Fruit fly (Drosophila melanogaster) whole organism, prepupa: ENCODE measurements around the gene Ccn.

Source experiments
- CG11762 ChIP-seq: fragments of 200-800 bp; sonication (Bioruptor generic); optimal IDR thresholded peaks from 3 replicates; lab custom pipeline; 2016; ENCODE audit warnings: missing biosample characterization, missing genetic modification characterization; ENCODE audit not compliant: insufficient read depth
- CG15336 ChIP-seq: fragments of 200-800 bp; sonication (Bioruptor generic); IDR thresholded peaks from 2 replicates; pipeline ENCODE4 v1.3.6; 2022; ENCODE audit warnings: missing biosample characterization, missing genetic modification characterization
- CG16779 ChIP-seq: fragments of 200-800 bp; sonication (Bioruptor generic); optimal IDR thresholded peaks from 3 replicates; lab custom pipeline; 2017; ENCODE audit warnings: missing biosample characterization, mild to moderate bottlenecking, missing genetic modification characterization
- CG31627 ChIP-seq: fragments of 200-800 bp; sonication (Bioruptor generic); optimal IDR thresholded peaks from 3 replicates; lab custom pipeline; 2016; ENCODE audit warnings: missing biosample characterization, missing genetic modification characterization
- CG6163 ChIP-seq: fragments of 200-800 bp; sonication (Bioruptor generic); IDR thresholded peaks from 3 replicates; pipeline ENCODE4 v1.3.6; 2022; ENCODE audit warnings: missing biosample characterization, missing genetic modification characterization
- CG6792 ChIP-seq: fragments of 200-800 bp; sonication (Bioruptor generic); optimal IDR thresholded peaks from 3 replicates; lab custom pipeline; 2016; ENCODE audit warnings: missing biosample characterization, missing genetic modification characterization
- Eip75B ChIP-seq: fragments of 200-800 bp; sonication (Bioruptor generic); optimal IDR thresholded peaks from 3 replicates; lab custom pipeline; 2016; ENCODE audit warnings: missing biosample characterization, missing genetic modification characterization
- Hr4 ChIP-seq: fragments of 200-800 bp; sonication (Bioruptor generic); optimal IDR thresholded peaks from 3 replicates; lab custom pipeline; 2016; ENCODE audit warnings: missing biosample characterization, missing genetic modification characterization
- Lpt ChIP-seq: fragments of 200-800 bp; sonication (Bioruptor generic); optimal IDR thresholded peaks from 3 replicates; lab custom pipeline; 2016; ENCODE audit warnings: missing biosample characterization, missing genetic modification characterization
- OdsH ChIP-seq: fragments of 200-800 bp; sonication (Bioruptor generic); optimal IDR thresholded peaks from 3 replicates; lab custom pipeline; 2016; ENCODE audit warnings: missing biosample characterization, missing genetic modification characterization
- Sox102F ChIP-seq: fragments of 200-800 bp; sonication (Bioruptor generic); optimal IDR thresholded peaks from 2 replicates; lab custom pipeline; 2016; ENCODE audit warnings: missing biosample characterization, mild to moderate bottlenecking, missing genetic modification characterization
- Sox14 ChIP-seq: fragments of 200-800 bp; sonication (Bioruptor generic); optimal IDR thresholded peaks from 3 replicates; lab custom pipeline; 2016; ENCODE audit warnings: missing biosample characterization, missing genetic modification characterization
- acj6 ChIP-seq: fragments of 200-800 bp; sonication (Bioruptor generic); optimal IDR thresholded peaks from 3 replicates; lab custom pipeline; 2016; ENCODE audit warnings: missing biosample characterization, missing genetic modification characterization

DNA sequence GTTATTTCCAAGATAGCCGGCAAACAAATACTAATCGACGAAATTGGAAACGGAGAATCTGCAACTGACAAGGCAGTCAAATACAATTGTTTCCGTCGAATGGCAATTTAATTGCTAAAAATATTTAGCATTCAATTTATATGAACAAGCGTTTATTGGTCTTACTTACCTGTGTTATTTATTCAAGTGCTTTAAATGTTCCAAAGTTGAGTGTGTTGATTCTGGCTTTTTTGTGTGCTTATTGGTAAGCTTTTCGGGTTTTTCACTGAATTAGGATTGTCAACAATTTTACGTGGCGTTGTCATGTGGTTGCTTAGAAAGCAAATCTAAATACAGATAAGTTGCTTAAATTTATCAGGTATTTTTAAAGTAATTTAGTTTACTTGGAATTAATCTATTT, 18.0 kb upstream of the Ccn start:
- TF ChIP-seq OdsH (GFP tag; lab: Kevin White, UChicago), result no peak
- TF ChIP-seq CG31627 (GFP tag; lab: Kevin White, UChicago), result no peak
- no peak for TF ChIP-seq Eip75B (GFP tag; lab: Kevin White, UChicago)
- no peak for TF ChIP-seq Sox14
- TF ChIP-seq Lpt, result no peak
- no peak for TF ChIP-seq CG15336 (GFP tag; lab: Robert Waterston, UW)
- no peak for TF ChIP-seq Sox102F (GFP tag; lab: Kevin White, UChicago)
- TF ChIP-seq CG6163 (GFP tag; lab: Robert Waterston, UW), result no peak
- no peak for TF ChIP-seq CG6792 (GFP tag; lab: Kevin White, UChicago)
- no peak for TF ChIP-seq acj6 (GFP tag; lab: Kevin White, UChicago)
- TF ChIP-seq CG16779 (tag; lab: Kevin White, UChicago), result no peak
- no peak for TF ChIP-seq Hr4 (GFP tag; lab: Kevin White, UChicago)
- no peak for TF ChIP-seq CG11762 (GFP tag; lab: Kevin White, UChicago)
